Comparison of ENCODE assay signal across 8 worm cellular contexts in genomic region chrII:9322870-9323349, ce11.
TF ChIP-seq lines count a peak whose summit lies in the region.

rab-39 (minus strand) TSS chrII:9322920.

TF ChIP-seq in whole organism, L1 larva, 84 proteins besides CTCF, POLR2A, EP300 and RAD21 (continues in another document):
- TF ChIP-seq unc-130 (tag; optimal IDR thresholded peaks at IDR 0.05; lab: Kevin White, UChicago) (no peak), Y116A8C.19 (tag; optimal IDR thresholded peaks at IDR 0.05; lab: Kevin White, UChicago; ENCODE audit: borderline replicate concordance) (no peak), hpl-2 (GFP tag; optimal IDR thresholded peaks at IDR 0.05; lab: Kevin White, UChicago) (no peak), fos-1 (tag; optimal IDR thresholded peaks at IDR 0.05; lab: Kevin White, UChicago) (no peak), snu-23 (GFP tag; optimal IDR thresholded peaks at IDR 0.05; lab: Kevin White, UChicago) (peak; percentile 7), nhr-90 (tag; optimal IDR thresholded peaks at IDR 0.05; lab: Kevin White, UChicago; ENCODE audit: poor library complexity) (no peak), ces-1 (GFP tag; optimal IDR thresholded peaks at IDR 0.05; lab: Kevin White, UChicago) (no peak), alr-1 (tag; optimal IDR thresholded peaks at IDR 0.05; lab: Kevin White, UChicago; ENCODE audit: borderline replicate concordance) (no peak), blmp-1 (tag; optimal IDR thresholded peaks at IDR 0.05; lab: Kevin White, UChicago) (peak; percentile 45), lir-3 (tag; optimal IDR thresholded peaks at IDR 0.05; lab: Kevin White, UChicago; ENCODE audit: poor library complexity) (no peak), nhr-77 (tag; optimal IDR thresholded peaks at IDR 0.05; lab: Kevin White, UChicago) (no peak)

TF ChIP-seq in whole organism, L2 larva, 48 proteins besides CTCF, POLR2A, EP300 and RAD21:
- TF ChIP-seq nhr-237 (tag; optimal IDR thresholded peaks at IDR 0.05; lab: Kevin White, UChicago) (no peak), fos-1 (tag; optimal IDR thresholded peaks at IDR 0.05; lab: Kevin White, UChicago) (peak; percentile 20), lsy-2 (tag; optimal IDR thresholded peaks at IDR 0.05; lab: Kevin White, UChicago) (peak in 1 of 2 experiments; percentile 62), skn-1 (tag; optimal IDR thresholded peaks at IDR 0.05; lab: Kevin White, UChicago) (no peak), crh-2 (tag; optimal IDR thresholded peaks at IDR 0.05; lab: Kevin White, UChicago) (peak; percentile 20), lin-13 (GFP tag; optimal IDR thresholded peaks at IDR 0.05; lab: Kevin White, UChicago) (peak; percentile 23), elt-1 (tag; optimal IDR thresholded peaks at IDR 0.05; lab: Kevin White, UChicago) (no peak), unc-55 (GFP tag; optimal IDR thresholded peaks at IDR 0.05; lab: Kevin White, UChicago) (peak; percentile 69), C34F6.9 (tag; optimal IDR thresholded peaks at IDR 0.05; lab: Kevin White, UChicago) (peak; percentile 72), mab-5 (tag; optimal IDR thresholded peaks at IDR 0.05; lab: Kevin White, UChicago) (no peak), sem-4 (tag; optimal IDR thresholded peaks at IDR 0.05; lab: Kevin White, UChicago) (no peak)
TF ChIP-seq in whole organism, L2 larva: peak in this region for 6.

TF ChIP-seq in whole organism, L3 larva, 47 proteins besides CTCF, POLR2A, EP300 and RAD21:
- TF ChIP-seq fkh-10 (GFP tag; optimal IDR thresholded peaks at IDR 0.05; lab: Kevin White, UChicago) (peak; percentile 23), nfya-1 (tag; optimal IDR thresholded peaks at IDR 0.05; lab: Kevin White, UChicago; ENCODE audit: insufficient read depth) (peak; percentile 54), unc-39 (tag; optimal IDR thresholded peaks at IDR 0.05; lab: Kevin White, UChicago) (no peak), lin-39 (tag; optimal IDR thresholded peaks at IDR 0.05; lab: Kevin White, UChicago) (peak; percentile 18), aly-2 (tag; optimal IDR thresholded peaks at IDR 0.05; lab: Kevin White, UChicago) (no peak), fos-1 (tag; optimal IDR thresholded peaks at IDR 0.05; lab: Kevin White, UChicago) (no peak), elt-2 (tag; optimal IDR thresholded peaks at IDR 0.05; lab: Kevin White, UChicago) (peak; percentile 2), R02D3.7 (tag; optimal IDR thresholded peaks at IDR 0.05; lab: Kevin White, UChicago) (peak; percentile 46), lin-15B (tag; optimal IDR thresholded peaks at IDR 0.05; lab: Kevin White, UChicago) (peak; percentile 31), pha-4 (tag; optimal IDR thresholded peaks at IDR 0.05; lab: Kevin White, UChicago) (peak; percentile 53), hmg-11 (tag; optimal IDR thresholded peaks at IDR 0.05; lab: Kevin White, UChicago) (peak; percentile 51)
TF ChIP-seq in whole organism, L3 larva: peak in this region for 8.

TF ChIP-seq in whole organism, L4 larva, 104 proteins besides CTCF, POLR2A, EP300 and RAD21 (continues in another document):
- no peak for TF ChIP-seq pqm-1 (tag; optimal IDR thresholded peaks at IDR 0.05; lab: Kevin White, UChicago)
- no peak for TF ChIP-seq zag-1 (tag; optimal IDR thresholded peaks at IDR 0.05; lab: Kevin White, UChicago)
- no peak for TF ChIP-seq ctbp-1 (GFP tag; IDR thresholded peaks at IDR 0.05; lab: Robert Waterston, UW)
- no peak for TF ChIP-seq T26A8.4 (GFP tag; IDR thresholded peaks at IDR 0.05; lab: Robert Waterston, UW)
- no peak for TF ChIP-seq unc-62 (GFP tag; optimal IDR thresholded peaks at IDR 0.05 in 1 of 2; lab: Kevin White, UChicago)
- no peak for TF ChIP-seq unc-62 (tag; optimal IDR thresholded peaks at IDR 0.05; lab: Kevin White, UChicago)
- TF ChIP-seq nhr-10 (tag; optimal IDR thresholded peaks at IDR 0.05; lab: Kevin White, UChicago), result no peak
- no peak for TF ChIP-seq ceh-20 (GFP tag; IDR thresholded peaks at IDR 0.05; lab: Robert Waterston, UW)
- TF ChIP-seq lin-13 (GFP tag; optimal IDR thresholded peaks at IDR 0.05; lab: Kevin White, UChicago), result no peak
- TF ChIP-seq T20F7.1 (GFP tag; optimal IDR thresholded peaks at IDR 0.05; lab: Kevin White, UChicago), result no peak
- no peak for TF ChIP-seq spr-1 (tag; optimal IDR thresholded peaks at IDR 0.05; lab: Kevin White, UChicago)
- TF ChIP-seq unc-39 (tag; optimal IDR thresholded peaks at IDR 0.05; lab: Kevin White, UChicago), result no peak
- TF ChIP-seq Y48G9A.11 (GFP tag; IDR thresholded peaks at IDR 0.05; lab: Robert Waterston, UW), result no peak

TF ChIP-seq in whole organism, early embryonic, 17 proteins besides CTCF, POLR2A, EP300 and RAD21:
- TF ChIP-seq scrt-1 (GFP tag; IDR thresholded peaks at IDR 0.05; lab: Robert Waterston, UW) (no peak), tra-4 (tag; optimal IDR thresholded peaks at IDR 0.05; lab: Kevin White, UChicago) (no peak), hmg-4 (GFP tag; optimal IDR thresholded peaks at IDR 0.05; lab: Kevin White, UChicago) (no peak), aly-1 (tag; optimal IDR thresholded peaks at IDR 0.05; lab: Kevin White, UChicago) (no peak), F13C5.2 (tag; optimal IDR thresholded peaks at IDR 0.05; lab: Kevin White, UChicago) (peak; percentile 2)

TF ChIP-seq in whole organism, late embryonic, 69 proteins besides CTCF, POLR2A, EP300 and RAD21:
- TF ChIP-seq ceh-34 (tag; optimal IDR thresholded peaks at IDR 0.05; lab: Kevin White, UChicago) (no peak), npax-4 (tag; optimal IDR thresholded peaks at IDR 0.05; lab: Kevin White, UChicago) (no peak), elt-2 (tag; optimal IDR thresholded peaks at IDR 0.05; lab: Kevin White, UChicago) (no peak), ceh-45 (GFP tag; IDR thresholded peaks at IDR 0.05; lab: Robert Waterston, UW) (no peak), unc-42 (tag; optimal IDR thresholded peaks at IDR 0.05; lab: Kevin White, UChicago) (peak; percentile 53), ceh-48 (tag; optimal IDR thresholded peaks at IDR 0.05; lab: Kevin White, UChicago) (peak; percentile 3), ceh-19 (GFP tag; optimal IDR thresholded peaks at IDR 0.05; lab: Kevin White, UChicago) (no peak), pat-9 (tag; optimal IDR thresholded peaks at IDR 0.05; lab: Kevin White, UChicago) (no peak), tbx-7 (tag; optimal IDR thresholded peaks at IDR 0.05; lab: Kevin White, UChicago) (no peak), fax-1 (tag; optimal IDR thresholded peaks at IDR 0.05; lab: Kevin White, UChicago) (no peak), nfya-1 (tag; optimal IDR thresholded peaks at IDR 0.05; lab: Kevin White, UChicago) (no peak), zip-5 (tag; optimal IDR thresholded peaks at IDR 0.05; lab: Kevin White, UChicago) (no peak), ceh-31 (tag; optimal IDR thresholded peaks at IDR 0.05; lab: Kevin White, UChicago) (no peak)
TF ChIP-seq in whole organism, late embryonic: peak in this region for 2.

TF ChIP-seq in whole organism, mixed stage, embryonic, 35 proteins besides CTCF, POLR2A, EP300 and RAD21:
- peak; percentile 74 for TF ChIP-seq ces-1 (GFP tag; optimal IDR thresholded peaks at IDR 0.05; lab: Kevin White, UChicago)
- peak; percentile 36 for TF ChIP-seq mep-1 (tag; optimal IDR thresholded peaks at IDR 0.05; lab: Kevin White, UChicago)
- peak; percentile 12 for TF ChIP-seq lsy-2 (tag; optimal IDR thresholded peaks at IDR 0.05; lab: Kevin White, UChicago)
- TF ChIP-seq nhr-28 (tag; optimal IDR thresholded peaks at IDR 0.05; lab: Kevin White, UChicago), result no peak

TF ChIP-seq in whole organism, young adult, 124 proteins besides CTCF, POLR2A, EP300 and RAD21:
- TF ChIP-seq nhr-179 (tag; optimal IDR thresholded peaks at IDR 0.05; lab: Kevin White, UChicago) (no peak), F33H1.4 (GFP tag; IDR thresholded peaks at IDR 0.05; lab: Robert Waterston, UW) (peak; percentile 74)
